In genomic region chr3L:20397770-20398169, dm6 we compare ENCODE assay signal across 2 fruit fly cellular contexts.
TF ChIP-seq lines count a peak whose summit lies in the region.

No protein-coding gene starts in this region.

- no peak for TF ChIP-seq CTCF in whole organism, embryonic (GFP tag; optimal IDR thresholded peaks at IDR 0.05; lab: Kevin White, UChicago)

TF ChIP-seq in whole organism, adult, 20 proteins besides CTCF, POLR2A, EP300 and RAD21:
- no peak for TF ChIP-seq toe (GFP tag; optimal IDR thresholded peaks at IDR 0.05; lab: Kevin White, UChicago)
- TF ChIP-seq CG7045 (GFP tag; optimal IDR thresholded peaks at IDR 0.05; lab: Kevin White, UChicago) = no peak
- TF ChIP-seq tj (GFP tag; optimal IDR thresholded peaks at IDR 0.05; lab: Kevin White, UChicago) = peak; percentile 43
TF ChIP-seq in whole organism, adult: peak in this region for 1.

TF ChIP-seq in whole organism, embryonic, 481 proteins besides CTCF, POLR2A, EP300 and RAD21:
- TF ChIP-seq CG13123 (GFP tag; optimal IDR thresholded peaks at IDR 0.05; lab: Kevin White, UChicago) = no peak
- TF ChIP-seq CG34224 (GFP tag; IDR thresholded peaks at IDR 0.05; lab: Robert Waterston, UW; ENCODE audit: partially characterized antibody) = 0 out of 3 replicates have a peak, but pooled peaks have one; percentile 30
- TF ChIP-seq gsb-n (tag; optimal IDR thresholded peaks at IDR 0.05; lab: Kevin White, UChicago) = no peak
- TF ChIP-seq vfl (GFP tag; optimal IDR thresholded peaks at IDR 0.05; lab: Kevin White, UChicago) = no peak
- no peak for TF ChIP-seq CG10366 (GFP tag; IDR thresholded peaks at IDR 0.05; lab: Robert Waterston, UW)
- TF ChIP-seq CG32772 (GFP tag; IDR thresholded peaks at IDR 0.05; lab: Robert Waterston, UW) = no peak
- TF ChIP-seq CG34422 (GFP tag; IDR thresholded peaks at IDR 0.05; lab: Robert Waterston, UW) = 0 out of 3 replicates have a peak, but pooled peaks have one; percentile 26
- no peak for TF ChIP-seq CG2712 (tag; optimal IDR thresholded peaks at IDR 0.05; lab: Kevin White, UChicago)
- no peak for TF ChIP-seq Bteb2 (GFP tag; optimal IDR thresholded peaks at IDR 0.05; lab: Kevin White, UChicago)
- TF ChIP-seq tna (GFP tag; IDR thresholded peaks at IDR 0.05; lab: Robert Waterston, UW; ENCODE audit: partially characterized antibody) = 0 out of 2 replicates have a peak, but pooled peaks have one; percentile 30
- no peak for TF ChIP-seq CG3838 (GFP tag; optimal IDR thresholded peaks at IDR 0.05; lab: Kevin White, UChicago)
- no peak for TF ChIP-seq Drgx (GFP tag; IDR thresholded peaks at IDR 0.05; lab: Robert Waterston, UW)
- peak; percentile 90 for TF ChIP-seq crol (GFP tag; IDR thresholded peaks at IDR 0.05; lab: Robert Waterston, UW)
- TF ChIP-seq Nf-YA (GFP tag; IDR thresholded peaks at IDR 0.05; lab: Robert Waterston, UW) = peak; percentile 21; the same call in 1 of the 2 replicates
- peak; percentile 54; the same call in 1 of the 3 replicates for TF ChIP-seq z (GFP tag; IDR thresholded peaks at IDR 0.05; lab: Robert Waterston, UW)
- no peak for TF ChIP-seq NfI (GFP tag; optimal IDR thresholded peaks at IDR 0.05; lab: Kevin White, UChicago)
- 0 out of 2 replicates have a peak, but pooled peaks have one; percentile 37 for TF ChIP-seq sna (GFP tag; IDR thresholded peaks at IDR 0.05; lab: Robert Waterston, UW; ENCODE audit: partially characterized antibody)
- peak; percentile 94; the same call in 2 of the 4 replicates for TF ChIP-seq chinmo (GFP tag; IDR thresholded peaks at IDR 0.05; lab: Robert Waterston, UW; ENCODE audit: partially characterized antibody)
- no peak for TF ChIP-seq Deaf1 (tag; optimal IDR thresholded peaks at IDR 0.05; lab: Kevin White, UChicago)
- no peak for TF ChIP-seq nerfin-1 (tag; optimal IDR thresholded peaks at IDR 0.05; lab: Kevin White, UChicago)
- TF ChIP-seq CG2889 (GFP tag; IDR thresholded peaks at IDR 0.05; lab: Robert Waterston, UW) = no peak
- peak; percentile 20; the same call in 1 of the 2 replicates for TF ChIP-seq E2f1 (GFP tag; IDR thresholded peaks at IDR 0.05; lab: Robert Waterston, UW)
- TF ChIP-seq HLH3B (GFP tag; IDR thresholded peaks at IDR 0.05; lab: Robert Waterston, UW) = 0 out of 2 replicates have a peak, but pooled peaks have one; percentile 6
- TF ChIP-seq NK7.1 (GFP tag; optimal IDR thresholded peaks at IDR 0.05; lab: Kevin White, UChicago) = no peak
- TF ChIP-seq Meics (GFP tag; optimal IDR thresholded peaks at IDR 0.05; lab: Kevin White, UChicago) = peak; percentile 54
- TF ChIP-seq CG1603 (tag; optimal IDR thresholded peaks at IDR 0.05; lab: Kevin White, UChicago) = no peak
- peak; percentile 2 for TF ChIP-seq cg (GFP tag; optimal IDR thresholded peaks at IDR 0.05; lab: Kevin White, UChicago)
- 0 out of 3 replicates have a peak, but pooled peaks have one; percentile 22 for TF ChIP-seq Opbp (GFP tag; IDR thresholded peaks at IDR 0.05; lab: Robert Waterston, UW; ENCODE audit: partially characterized antibody)
- peak; percentile 48 for TF ChIP-seq Med (GFP tag; lab: Kevin White, UChicago)
- TF ChIP-seq dan (GFP tag; IDR thresholded peaks at IDR 0.05; lab: Robert Waterston, UW) = no peak
- peak; percentile 58; the same call in 1 of the 2 replicates for TF ChIP-seq rib (GFP tag; IDR thresholded peaks at IDR 0.05; lab: Robert Waterston, UW)
- TF ChIP-seq hbn (GFP tag; IDR thresholded peaks at IDR 0.05; lab: Robert Waterston, UW; ENCODE audit: partially characterized antibody) = 0 out of 2 replicates have a peak, but pooled peaks have one; percentile 29
- no peak for TF ChIP-seq Eip74EF (GFP tag; optimal IDR thresholded peaks at IDR 0.05; lab: Kevin White, UChicago)
- no peak for TF ChIP-seq fu2 (GFP tag; optimal IDR thresholded peaks at IDR 0.05; lab: Kevin White, UChicago)
- peak; percentile 31; the same call in 1 of the 2 replicates for TF ChIP-seq chm (GFP tag; IDR thresholded peaks at IDR 0.05; lab: Robert Waterston, UW)
- no peak for TF ChIP-seq sc (optimal IDR thresholded peaks at IDR 0.05; lab: Kevin White, UChicago)
- TF ChIP-seq sc (GFP tag; optimal IDR thresholded peaks at IDR 0.05; lab: Kevin White, UChicago) = no peak
- no peak for TF ChIP-seq gsb (GFP tag; IDR thresholded peaks at IDR 0.05; lab: Robert Waterston, UW)
- no peak for TF ChIP-seq ara (GFP tag; IDR thresholded peaks at IDR 0.05; lab: Robert Waterston, UW)
- TF ChIP-seq CG8388 (GFP tag; optimal IDR thresholded peaks at IDR 0.05; lab: Kevin White, UChicago) = no peak
- no peak for TF ChIP-seq CG6689 (GFP tag; IDR thresholded peaks at IDR 0.05; lab: Robert Waterston, UW)
- TF ChIP-seq unc-4 (GFP tag; IDR thresholded peaks at IDR 0.05; lab: Robert Waterston, UW; ENCODE audit: partially characterized antibody) = peak; percentile 35; the same call in 1 of the 2 replicates
- no peak for TF ChIP-seq Ptx1 (GFP tag; IDR thresholded peaks at IDR 0.05; lab: Robert Waterston, UW)
- no peak for TF ChIP-seq cad (GFP tag; optimal IDR thresholded peaks at IDR 0.05; lab: Kevin White, UChicago)
- no peak for TF ChIP-seq hth (optimal IDR thresholded peaks at IDR 0.05; lab: Kevin White, UChicago)
- no peak for TF ChIP-seq CG14965 (GFP tag; optimal IDR thresholded peaks at IDR 0.05; lab: Kevin White, UChicago; ENCODE audit: borderline replicate concordance)
- TF ChIP-seq CG4707 (GFP tag; optimal IDR thresholded peaks at IDR 0.05; lab: Kevin White, UChicago) = no peak
- TF ChIP-seq ems (GFP tag; optimal IDR thresholded peaks at IDR 0.05; lab: Kevin White, UChicago) = no peak
- no peak for TF ChIP-seq Abd-B (GFP tag; optimal IDR thresholded peaks at IDR 0.05; lab: Kevin White, UChicago)
- TF ChIP-seq CG15269 (tag; optimal IDR thresholded peaks at IDR 0.05; lab: Kevin White, UChicago) = peak; percentile 1
- TF ChIP-seq pita (GFP tag; optimal IDR thresholded peaks at IDR 0.05; lab: Kevin White, UChicago) = no peak
- TF ChIP-seq Oli (tag; optimal IDR thresholded peaks at IDR 0.05; lab: Kevin White, UChicago) = no peak
- no peak for TF ChIP-seq tll (GFP tag; optimal IDR thresholded peaks at IDR 0.05; lab: Kevin White, UChicago)
- no peak for TF ChIP-seq Dbx (GFP tag; IDR thresholded peaks at IDR 0.05; lab: Robert Waterston, UW)
- TF ChIP-seq dmrt11E (tag; optimal IDR thresholded peaks at IDR 0.05; lab: Kevin White, UChicago) = no peak
- 0 out of 3 replicates have a peak, but pooled peaks have one; percentile 4 for TF ChIP-seq ase (GFP tag; IDR thresholded peaks at IDR 0.05; lab: Robert Waterston, UW)
- no peak for TF ChIP-seq CG7839 (tag; optimal IDR thresholded peaks at IDR 0.05; lab: Kevin White, UChicago)
- no peak for TF ChIP-seq Fer3 (tag; optimal IDR thresholded peaks at IDR 0.05; lab: Kevin White, UChicago)
- peak; percentile 17 for TF ChIP-seq pros (GFP tag; optimal IDR thresholded peaks at IDR 0.05; lab: Kevin White, UChicago)
- TF ChIP-seq D19B (GFP tag; optimal IDR thresholded peaks at IDR 0.05; lab: Kevin White, UChicago) = no peak
- no peak for TF ChIP-seq CG13624 (GFP tag; optimal IDR thresholded peaks at IDR 0.05; lab: Kevin White, UChicago)
- TF ChIP-seq Trl (optimal IDR thresholded peaks at IDR 0.05; lab: Kevin White, UChicago) = peak in 1 of 2 experiments; percentile 18
- no peak for TF ChIP-seq Trl (GFP tag; optimal IDR thresholded peaks at IDR 0.05; lab: Kevin White, UChicago)
- peak; percentile 50; the same call in 1 of the 3 replicates for TF ChIP-seq zen2 (GFP tag; IDR thresholded peaks at IDR 0.05; lab: Robert Waterston, UW; ENCODE audit: partially characterized antibody)
- TF ChIP-seq CG15601 (tag; optimal IDR thresholded peaks at IDR 0.05; lab: Kevin White, UChicago) = no peak
- no peak for TF ChIP-seq CG2116 (GFP tag; optimal IDR thresholded peaks at IDR 0.05; lab: Kevin White, UChicago)
- peak; percentile 80 for TF ChIP-seq sr (GFP tag; IDR thresholded peaks at IDR 0.05; lab: Robert Waterston, UW)
- no peak for TF ChIP-seq CG18262 (tag; optimal IDR thresholded peaks at IDR 0.05; lab: Kevin White, UChicago)
- TF ChIP-seq CG31365 (tag; optimal IDR thresholded peaks at IDR 0.05; lab: Kevin White, UChicago) = no peak
- no peak; the same call in 2 of the 3 replicates for TF ChIP-seq so (GFP tag; IDR thresholded peaks at IDR 0.05; lab: Robert Waterston, UW)
- peak; percentile 15; the same call in 1 of the 2 replicates for TF ChIP-seq stc (GFP tag; IDR thresholded peaks at IDR 0.05; lab: Robert Waterston, UW)
- TF ChIP-seq CG6683 (GFP tag; optimal IDR thresholded peaks at IDR 0.05; lab: Kevin White, UChicago) = no peak
- no peak for TF ChIP-seq fd64A (GFP tag; optimal IDR thresholded peaks at IDR 0.05; lab: Kevin White, UChicago)
- TF ChIP-seq onecut (GFP tag; IDR thresholded peaks at IDR 0.05; lab: Robert Waterston, UW) = peak; percentile 24
- no peak for TF ChIP-seq Nf-YB (GFP tag; optimal IDR thresholded peaks at IDR 0.05; lab: Kevin White, UChicago)
- no peak for TF ChIP-seq Ssrp (tag; optimal IDR thresholded peaks at IDR 0.05; lab: Kevin White, UChicago)
- no peak for TF ChIP-seq hkb (optimal IDR thresholded peaks at IDR 0.05; lab: Kevin White, UChicago)
- 0 out of 2 replicates have a peak, but pooled peaks have one; percentile 18 for TF ChIP-seq hkb (GFP tag; IDR thresholded peaks at IDR 0.05; lab: Robert Waterston, UW)
- TF ChIP-seq MBD-R2 (GFP tag; IDR thresholded peaks at IDR 0.05; lab: Robert Waterston, UW) = no peak
- TF ChIP-seq CG6175 (GFP tag; IDR thresholded peaks at IDR 0.05; lab: Robert Waterston, UW) = peak; percentile 64; the same call in 1 of the 3 replicates
TF ChIP-seq in whole organism, embryonic: peak in this region for 28.
